Fruit fly (Drosophila melanogaster) whole organism, adult: ENCODE measurements around the gene CG14340.

Experiments used
- CG11617 ChIP-seq: fragments of 200-800 bp; sonication (Bioruptor generic); optimal IDR thresholded peaks from 2 replicates; lab custom pipeline; 2017; ENCODE audit warnings: mild to moderate bottlenecking, missing biosample characterization, missing genetic modification reagents, missing genetic modification characterization
- CG1620 ChIP-seq: fragments of 200-800 bp; sonication (Bioruptor generic); optimal IDR thresholded peaks from 2 replicates; lab custom pipeline; 2016; ENCODE audit warnings: missing biosample characterization, missing genetic modification characterization
- CG5204 ChIP-seq: fragments of 200-800 bp; sonication (Bioruptor generic); optimal IDR thresholded peaks from 2 replicates; lab custom pipeline; 2016; ENCODE audit warnings: missing biosample characterization, missing genetic modification characterization
- CG7045 ChIP-seq: fragments of 200-800 bp; sonication (Bioruptor generic); optimal IDR thresholded peaks from 2 replicates; lab custom pipeline; 2017; ENCODE audit warnings: missing biosample characterization, mild to moderate bottlenecking, missing genetic modification characterization
- Clk ChIP-seq: fragments of 200-800 bp; sonication (Bioruptor generic); optimal IDR thresholded peaks from 2 replicates; lab custom pipeline; 2017; ENCODE audit warnings: missing biosample characterization, missing genetic modification characterization
- kay ChIP-seq: fragments of 200-800 bp; sonication (Bioruptor generic); peaks from one replicate; lab custom pipeline; 2016; ENCODE audit warnings: missing biosample characterization, missing genetic modification characterization, borderline replicate concordance
- toe ChIP-seq: fragments of 200-800 bp; sonication (Bioruptor generic); optimal IDR thresholded peaks from 2 replicates; lab custom pipeline; 2016; ENCODE audit warnings: missing biosample characterization, missing genetic modification characterization

- TF ChIP-seq kay (GFP tag; lab: Kevin White, UChicago) = no peak
- peak; percentile 58 for TF ChIP-seq CG11617 (GFP tag; lab: Kevin White, UChicago)
- TF ChIP-seq CG7045 (GFP tag; lab: Kevin White, UChicago) = peak; percentile 69
- TF ChIP-seq CG5204 (GFP tag; lab: Kevin White, UChicago) = no peak
- no peak for TF ChIP-seq Clk (GFP tag; lab: Kevin White, UChicago)
- peak; percentile 1 for TF ChIP-seq toe (GFP tag; lab: Kevin White, UChicago)
- no peak for TF ChIP-seq CG1620 (GFP tag; lab: Kevin White, UChicago)
Measured at dm6 chr2L:1135495-1135894, 22.8 kb downstream of the CG14340 start.
